Worm (Caenorhabditis elegans): ENCODE data around the gene F19G12.4.

ce11 chrX:1450352-1450818 is 33.3 kb downstream of the F19G12.4 start, which contains the start of gene W05H7.1:
- peak in 1 of 2 experiments; percentile 98 for TF ChIP-seq unc-62 (GFP tag; optimal IDR thresholded peaks at IDR 0.05 in 1 of 2)
- TF ChIP-seq unc-62 (tag; optimal IDR thresholded peaks at IDR 0.05), result no peak
- no peak for TF ChIP-seq nhr-25 (tag; optimal IDR thresholded peaks at IDR 0.05; ENCODE audit: borderline replicate concordance, insufficient read depth)
- TF ChIP-seq unc-130 (GFP tag; optimal IDR thresholded peaks at IDR 0.05), result no peak
- TF ChIP-seq nhr-28 (tag; optimal IDR thresholded peaks at IDR 0.05), result peak; percentile 41
- TF ChIP-seq mes-2 (tag; optimal IDR thresholded peaks at IDR 0.05; ENCODE audit: poor library complexity, severe bottlenecking), result peak; percentile 55
- no peak for TF ChIP-seq jun-1 (tag; optimal IDR thresholded peaks at IDR 0.05)
- TF ChIP-seq nhr-10 (tag; optimal IDR thresholded peaks at IDR 0.05), result no peak
- peak in 1 of 2 experiments; percentile 56 for TF ChIP-seq lsy-2 (tag; optimal IDR thresholded peaks at IDR 0.05)
- TF ChIP-seq dve-1 (tag; optimal IDR thresholded peaks at IDR 0.05; ENCODE audit: insufficient read depth), result peak; percentile 59
- peak in 1 of 2 experiments; percentile 18 for TF ChIP-seq mdl-1 (tag; optimal IDR thresholded peaks at IDR 0.05)
- TF ChIP-seq pha-4 (GFP tag; IDR thresholded peaks at IDR 0.05), result no peak
- TF ChIP-seq pha-4 (tag; optimal IDR thresholded peaks at IDR 0.05), result no peak
- no peak for TF ChIP-seq fos-1 (tag; optimal IDR thresholded peaks at IDR 0.05)
- TF ChIP-seq nhr-77 (tag; optimal IDR thresholded peaks at IDR 0.05), result no peak
